Worm (Caenorhabditis elegans) whole organism, L1 larva: ENCODE measurements around the gene str-106.

Experiments
- F16B12.6 ChIP-seq: fragments of 150-350 bp; optimal IDR thresholded peaks from 2 replicates; lab custom pipeline; 2014; ENCODE audit warnings: missing biosample characterization, missing genetic modification characterization
- ceh-82 ChIP-seq, 3 experiments: fragments of 150-350 bp in 1 of 3; sonication (generic microtip) in 2 of 3; optimal IDR thresholded peaks; 2 replicates each; lab custom pipeline; 2014 to 2017; ENCODE audit warnings: missing biosample characterization in 3 of 3, missing genetic modification characterization in 3 of 3
- ceh-88 ChIP-seq: fragments of 200-800 bp; sonication (Bioruptor generic); IDR thresholded peaks from 2 replicates; pipeline ENCODE4 v1.3.6; 2022; ENCODE audit warnings: missing genetic modification characterization, missing compliant biosample characterization
- efl-1 ChIP-seq, 4 experiments: fragments of 150-350 bp; optimal IDR thresholded peaks in 3 of 4; peaks in 1 of 4; 1 replicate in 1 of 4; 2 replicates in 3 of 4; lab custom pipeline; 2014; ENCODE audit warnings: missing biosample characterization in 2 of 4, missing genetic modification characterization in 2 of 4, missing genetic modification reagents in 2 of 4
- efl-3 ChIP-seq: fragments of 200-800 bp; sonication (Bioruptor generic); optimal IDR thresholded peaks from 2 replicates; lab custom pipeline; 2018; ENCODE audit warnings: mild to moderate bottlenecking, missing genetic modification characterization, missing compliant biosample characterization
- egl-27 ChIP-seq, 2 experiments: fragments of 150-350 bp in 1 of 2; sonication (generic microtip); optimal IDR thresholded peaks; 3 replicates each; lab custom pipeline; 2017 to 2018; ENCODE audit warnings: missing biosample characterization in 2 of 2, missing genetic modification characterization in 2 of 2, missing genetic modification reagents in 2 of 2
- elt-3 ChIP-seq, 6 experiments: fragments of 150-350 bp in 1 of 6; sonication (generic microtip); optimal IDR thresholded peaks; 2 replicates each; lab custom pipeline; 2017 to 2018; ENCODE audit warnings: missing biosample characterization in 6 of 6, missing genetic modification characterization in 6 of 6, inconsistent platforms in 1 of 6
- lin-15B ChIP-seq: fragments of 150-350 bp; sonication (generic microtip); optimal IDR thresholded peaks from 3 replicates; lab custom pipeline; 2014; ENCODE audit warnings: missing biosample characterization, missing genetic modification characterization
- lin-39 ChIP-seq: fragments of 150-350 bp; optimal IDR thresholded peaks from 2 replicates; lab custom pipeline; 2014; ENCODE audit warnings: missing biosample characterization, missing genetic modification reagents, missing genetic modification characterization
- mab-9 ChIP-seq: fragments of 200-800 bp; sonication (Bioruptor generic); IDR thresholded peaks from 2 replicates; pipeline ENCODE4 v1.3.6; 2022; ENCODE audit warnings: missing genetic modification reagents, missing genetic modification characterization, missing compliant biosample characterization
- pqm-1 ChIP-seq: sonication (generic microtip); optimal IDR thresholded peaks from 3 replicates; lab custom pipeline; 2017; ENCODE audit warnings: missing biosample characterization, missing genetic modification characterization
- snpc-4 ChIP-seq: fragments of 150-350 bp; optimal IDR thresholded peaks from 2 replicates; lab custom pipeline; 2014; ENCODE audit warnings: missing biosample characterization, missing genetic modification characterization
- unc-62 ChIP-seq: fragments of 150-350 bp; optimal IDR thresholded peaks from 2 replicates; lab custom pipeline; 2014; ENCODE audit warnings: missing biosample characterization, missing genetic modification reagents, missing genetic modification characterization
- unc-98 ChIP-seq: fragments of 200-800 bp; sonication (Bioruptor generic); IDR thresholded peaks from 2 replicates; pipeline ENCODE4 v1.3.6; 2022; ENCODE audit warnings: missing genetic modification characterization, missing compliant biosample characterization

DNA sequence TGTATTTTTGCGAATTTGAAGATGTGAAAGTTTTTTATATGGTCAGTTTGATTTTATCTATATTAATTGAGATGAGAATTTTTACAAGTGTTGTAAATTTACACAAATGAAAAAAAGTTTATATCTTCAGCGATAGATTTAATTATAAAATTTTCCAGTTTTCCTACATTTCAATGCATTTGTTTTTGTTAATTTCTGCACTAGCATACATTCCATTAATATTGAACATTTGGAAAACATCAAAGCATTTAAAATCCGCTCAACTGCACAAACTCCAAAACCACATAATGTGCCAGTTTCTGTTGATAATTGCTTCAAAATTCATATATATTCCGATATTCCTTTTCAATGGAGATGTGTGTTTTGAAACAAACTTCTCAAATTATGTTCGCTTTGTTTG is 2.5 kb downstream of the str-106 start, which contains the start of gene srh-277:
- TF ChIP-seq egl-27 (tag; optimal IDR thresholded peaks at IDR 0.05; lab: Kevin White, UChicago), result no peak
- TF ChIP-seq ceh-82 (tag; optimal IDR thresholded peaks at IDR 0.05; lab: Kevin White, UChicago), result no peak
- TF ChIP-seq lin-39 (tag; lab: Kevin White, UChicago), result no peak
- no peak for TF ChIP-seq pqm-1
- no peak for TF ChIP-seq elt-3 (tag; optimal IDR thresholded peaks at IDR 0.05; lab: Kevin White, UChicago)
- no peak for TF ChIP-seq efl-1 (optimal IDR thresholded peaks at IDR 0.05; lab: Kevin White, UChicago)
- no peak for TF ChIP-seq efl-1 (GFP tag; optimal IDR thresholded peaks at IDR 0.05 in 1 of 2; lab: Kevin White, UChicago)
- no peak for TF ChIP-seq ceh-88
- TF ChIP-seq F16B12.6 (tag; lab: Kevin White, UChicago), result no peak
- no peak for TF ChIP-seq unc-98 (GFP tag; lab: Robert Waterston, UW)
- TF ChIP-seq lin-15B (tag; lab: Kevin White, UChicago), result no peak
- no peak for TF ChIP-seq snpc-4 (tag; lab: Kevin White, UChicago)
- TF ChIP-seq unc-62 (GFP tag; lab: Kevin White, UChicago), result no peak
- TF ChIP-seq efl-3 (GFP tag; lab: Kevin White, UChicago), result no peak
- TF ChIP-seq mab-9, result no peak
